Worm (Caenorhabditis elegans): ENCODE results near the gene C17F4.11.

The C17F4.11 gene

DNA sequence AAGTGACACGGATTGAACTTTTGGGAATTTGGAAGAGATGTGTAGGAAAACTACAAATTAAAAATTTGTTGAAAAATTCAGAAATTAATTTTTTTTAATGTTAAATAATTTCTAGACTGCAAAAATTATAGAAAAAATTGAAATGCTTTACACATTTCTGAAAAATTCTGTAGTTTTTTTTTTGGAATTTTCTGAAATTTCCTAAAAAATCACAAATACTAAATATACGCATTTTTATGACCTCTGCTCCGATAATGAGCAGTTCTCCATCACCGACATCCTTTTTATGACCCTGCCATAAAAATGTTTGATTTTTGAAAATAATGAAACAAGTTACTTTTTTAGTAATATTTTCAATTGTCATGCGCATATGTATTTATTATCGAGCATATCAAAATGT is 7.5 kb downstream of the C17F4.11 start (continued):
- TF ChIP-seq daf-16 (GFP tag; optimal IDR thresholded peaks at IDR 0.05) (no peak), daf-16 (tag; optimal IDR thresholded peaks at IDR 0.05) (no peak), nhr-111 (GFP tag; optimal IDR thresholded peaks at IDR 0.05) (no peak), madf-5 (GFP tag; IDR thresholded peaks at IDR 0.05) (no peak), arid-1 (GFP tag; conservative IDR thresholded peaks at IDR 0.05) (no peak), dmd-6 (GFP tag; IDR thresholded peaks at IDR 0.05) (peak; percentile 58), Y5F2A.4 (GFP tag; optimal IDR thresholded peaks at IDR 0.05) (no peak), spr-3 (GFP tag; optimal IDR thresholded peaks at IDR 0.05) (no peak), ceh-82 (tag; optimal IDR thresholded peaks at IDR 0.05) (no peak), unc-39 (tag; optimal IDR thresholded peaks at IDR 0.05) (no peak), gei-8 (GFP tag; optimal IDR thresholded peaks at IDR 0.05) (no peak), ceh-32 (tag; optimal IDR thresholded peaks at IDR 0.05; ENCODE audit: poor library complexity) (no peak), zip-11 (GFP tag; IDR thresholded peaks at IDR 0.05) (no peak), mxl-3 (GFP tag; optimal IDR thresholded peaks at IDR 0.05) (no peak), mep-1 (tag; optimal IDR thresholded peaks at IDR 0.05) (no peak), php-3 (GFP tag; IDR thresholded peaks at IDR 0.05) (peak; percentile 91), spr-1 (tag; optimal IDR thresholded peaks at IDR 0.05) (no peak), nhr-11 (tag; optimal IDR thresholded peaks at IDR 0.05) (no peak), mdl-1 (tag; optimal IDR thresholded peaks at IDR 0.05) (no peak), ceh-28 (tag; optimal IDR thresholded peaks at IDR 0.05) (no peak), jun-1 (tag; optimal IDR thresholded peaks at IDR 0.05) (no peak), tra-1 (GFP tag; IDR thresholded peaks at IDR 0.05) (0 out of 2 replicates have a peak, but pooled peaks have one; percentile 27), ztf-7 (tag; optimal IDR thresholded peaks at IDR 0.05) (no peak), F26F4.8 (GFP tag; conservative IDR thresholded peaks at IDR 0.05) (no peak), dmd-8 (GFP tag; IDR thresholded peaks at IDR 0.05) (no peak), lin-13 (GFP tag; optimal IDR thresholded peaks at IDR 0.05) (no peak)

DNA sequence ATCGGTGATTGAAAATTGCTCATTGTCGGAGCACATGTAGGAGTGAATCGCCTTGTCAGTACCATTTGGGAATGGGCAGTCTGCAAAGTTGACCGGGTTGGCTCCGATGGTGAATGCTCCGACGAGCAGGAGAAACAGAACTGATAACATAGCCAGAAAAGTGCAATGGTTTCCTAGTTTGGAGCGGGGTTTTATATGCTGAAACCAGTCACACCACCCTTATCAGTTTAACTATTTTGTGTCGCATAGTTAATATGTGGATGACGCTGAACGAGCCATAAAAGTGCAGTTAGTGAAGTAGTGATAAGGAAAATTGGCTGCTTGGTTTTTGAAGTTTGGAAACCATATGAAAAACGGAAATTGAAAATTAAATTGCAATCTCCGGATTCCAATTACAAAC is 8.6 kb downstream of the C17F4.11 start, which contains the start of gene C17F4.7:
Gene C17F4.7 (minus strand): TSS at position 180 of the 400 bp plus-strand sequence.
- no peak for TF ChIP-seq madf-9 (GFP tag; conservative IDR thresholded peaks at IDR 0.05)
- peak; percentile 41 for TF ChIP-seq nhr-102 (tag; optimal IDR thresholded peaks at IDR 0.05)
- no peak for TF ChIP-seq R02D3.7 (tag; optimal IDR thresholded peaks at IDR 0.05)
- TF ChIP-seq lin-1 (GFP tag; IDR thresholded peaks at IDR 0.05) = peak; percentile 77; the same call in 1 of the 2 replicates
- TF ChIP-seq F10B5.3 (tag; optimal IDR thresholded peaks at IDR 0.05) = no peak
- TF ChIP-seq nhr-77 (tag; optimal IDR thresholded peaks at IDR 0.05) = peak; percentile 65
- no peak for TF ChIP-seq daf-16 (GFP tag; optimal IDR thresholded peaks at IDR 0.05)
- peak; percentile 77 for TF ChIP-seq daf-16 (tag; optimal IDR thresholded peaks at IDR 0.05)
- TF ChIP-seq zfp-2 (tag; optimal IDR thresholded peaks at IDR 0.05) = no peak
- TF ChIP-seq dmd-6 (GFP tag; IDR thresholded peaks at IDR 0.05) = peak; percentile 92
- no peak for TF ChIP-seq lin-29 (GFP tag; IDR thresholded peaks at IDR 0.05)
- peak; percentile 14 for TF ChIP-seq mes-2 (tag; optimal IDR thresholded peaks at IDR 0.05; ENCODE audit: poor library complexity, severe bottlenecking)
- no peak for TF ChIP-seq zip-11 (GFP tag; IDR thresholded peaks at IDR 0.05)
- peak; percentile 84 for TF ChIP-seq pqm-1 (tag; optimal IDR thresholded peaks at IDR 0.05)
- TF ChIP-seq php-3 (GFP tag; IDR thresholded peaks at IDR 0.05) = peak; percentile 96
- peak; percentile 2 for TF ChIP-seq hlh-30 (tag; optimal IDR thresholded peaks at IDR 0.05; ENCODE audit: insufficient read depth)
- TF ChIP-seq mep-1 (tag; optimal IDR thresholded peaks at IDR 0.05) = no peak
- TF ChIP-seq zip-2 (tag; optimal IDR thresholded peaks at IDR 0.05) = no peak
- TF ChIP-seq mxl-3 (GFP tag; optimal IDR thresholded peaks at IDR 0.05) = peak; percentile 62
- TF ChIP-seq jun-1 (tag; optimal IDR thresholded peaks at IDR 0.05) = peak; percentile 12
- peak; percentile 84 for TF ChIP-seq hlh-11 (tag; optimal IDR thresholded peaks at IDR 0.05)
- TF ChIP-seq nhr-48 (tag; optimal IDR thresholded peaks at IDR 0.05) = peak; percentile 37
- TF ChIP-seq ceh-32 (tag; optimal IDR thresholded peaks at IDR 0.05; ENCODE audit: poor library complexity) = no peak
- peak in 1 of 2 experiments; percentile 80 for TF ChIP-seq unc-62 (GFP tag; optimal IDR thresholded peaks at IDR 0.05 in 1 of 2)
- TF ChIP-seq unc-62 (tag; optimal IDR thresholded peaks at IDR 0.05) = no peak
- TF ChIP-seq nhr-28 (tag; optimal IDR thresholded peaks at IDR 0.05) = peak; percentile 95
- TF ChIP-seq sdz-12 (GFP tag; optimal IDR thresholded peaks at IDR 0.05) = no peak
- TF ChIP-seq tra-1 (GFP tag; IDR thresholded peaks at IDR 0.05) = peak; percentile 66; the same call in 1 of the 2 replicates
- 0 out of 2 replicates have a peak, but pooled peaks have one; percentile 12 for TF ChIP-seq lin-38 (GFP tag; IDR thresholded peaks at IDR 0.05)
- TF ChIP-seq vab-7 (GFP tag; IDR thresholded peaks at IDR 0.05) = no peak
- peak; percentile 87 for TF ChIP-seq dve-1 (tag; optimal IDR thresholded peaks at IDR 0.05; ENCODE audit: insufficient read depth)
- no peak for TF ChIP-seq dpl-1 (GFP tag; optimal IDR thresholded peaks at IDR 0.05)
- peak; percentile 62 for TF ChIP-seq aha-1 (tag)

Measured in whole organism, L4 larva.